Worm (Caenorhabditis elegans): Measurements from ENCODE around the gene F32A5.4.
A peak's percentile ranks its signal among the peaks of the same experiment; 100 is the strongest.

The F32A5.4 gene

ce11 chrII:7251978-7252377 is 23.0 kb downstream of the F32A5.4 start, which contains the start of the genes prx-13 and ada-2 (continued):
- TF ChIP-seq aly-2 (tag; optimal IDR thresholded peaks at IDR 0.05) (no peak), daf-19 (GFP tag; conservative IDR thresholded peaks at IDR 0.05) (no peak), nhr-111 (GFP tag; optimal IDR thresholded peaks at IDR 0.05) (no peak), lin-1 (GFP tag; IDR thresholded peaks at IDR 0.05) (no peak), ZK337.2 (GFP tag; IDR thresholded peaks at IDR 0.05) (no peak), saeg-2 (GFP tag; IDR thresholded peaks at IDR 0.05) (no peak), Y105C5A.15 (GFP tag; IDR thresholded peaks at IDR 0.05) (no peak), mdl-1 (tag; optimal IDR thresholded peaks at IDR 0.05) (no peak), hmg-1.1 (GFP tag; IDR thresholded peaks at IDR 0.05) (no peak), dmd-9 (GFP tag; IDR thresholded peaks at IDR 0.05) (no peak), nhr-28 (tag; optimal IDR thresholded peaks at IDR 0.05) (peak; percentile 98), sdz-12 (GFP tag; optimal IDR thresholded peaks at IDR 0.05) (no peak), snpc-4 (tag; optimal IDR thresholded peaks at IDR 0.05) (no peak), daf-8 (GFP tag; IDR thresholded peaks at IDR 0.05) (no peak), dmd-6 (GFP tag; IDR thresholded peaks at IDR 0.05) (peak; percentile 53)

- TF ChIP-seq T20F7.1 (GFP tag; optimal IDR thresholded peaks at IDR 0.05) (peak; percentile 92), F49E8.2 (tag; optimal IDR thresholded peaks at IDR 0.05; ENCODE audit: borderline replicate concordance) (no peak), Y48G9A.11 (GFP tag; IDR thresholded peaks at IDR 0.05) (peak; percentile 73; the same call in 1 of the 2 replicates), php-3 (GFP tag; IDR thresholded peaks at IDR 0.05) (no peak), lsy-2 (tag; optimal IDR thresholded peaks at IDR 0.05) (peak in 1 of 2 experiments; percentile 25), ceh-62 (tag; optimal IDR thresholded peaks at IDR 0.05) (no peak), mxl-3 (GFP tag; optimal IDR thresholded peaks at IDR 0.05) (no peak), Y75B8A.6 (GFP tag; IDR thresholded peaks at IDR 0.05) (no peak), unc-130 (GFP tag; optimal IDR thresholded peaks at IDR 0.05) (no peak), daf-16 (GFP tag; optimal IDR thresholded peaks at IDR 0.05) (no peak), daf-16 (tag; optimal IDR thresholded peaks at IDR 0.05) (peak; percentile 11)
These were observed 24.1 kb downstream of the F32A5.4 start, which contains the start of gene lsm-4 for ce11 chrII:7253073-7253472. Gene lsm-4, minus strand, starts transcription at chrII:7253163.

ce11 chrII:7255614-7256162 is 26.7 kb downstream of the F32A5.4 start, which contains the start of gene F32A5.8:
Gene F32A5.8, plus strand, starts transcription at chrII:7256112.
- TF ChIP-seq D1046.2 (GFP tag; IDR thresholded peaks at IDR 0.05) (no peak), daf-19 (GFP tag; conservative IDR thresholded peaks at IDR 0.05) (no peak), mdl-1 (tag; optimal IDR thresholded peaks at IDR 0.05) (peak in 1 of 2 experiments; percentile 17), nhr-25 (tag; optimal IDR thresholded peaks at IDR 0.05; ENCODE audit: borderline replicate concordance, insufficient read depth) (no peak), ceh-28 (tag; optimal IDR thresholded peaks at IDR 0.05) (no peak), skn-1 (tag; optimal IDR thresholded peaks at IDR 0.05) (no peak), saeg-2 (GFP tag; IDR thresholded peaks at IDR 0.05) (no peak), ceh-62 (tag; optimal IDR thresholded peaks at IDR 0.05) (no peak), dmd-6 (GFP tag; IDR thresholded peaks at IDR 0.05) (peak; percentile 72), unc-39 (tag; optimal IDR thresholded peaks at IDR 0.05) (no peak), ama-1 (optimal IDR thresholded peaks at IDR 0.05) (peak; percentile 45), dve-1 (tag; optimal IDR thresholded peaks at IDR 0.05; ENCODE audit: insufficient read depth) (peak; percentile 84), spr-1 (tag; optimal IDR thresholded peaks at IDR 0.05) (no peak), madf-9 (GFP tag; conservative IDR thresholded peaks at IDR 0.05) (no peak), lin-29 (GFP tag; IDR thresholded peaks at IDR 0.05) (no peak), nhr-48 (tag; optimal IDR thresholded peaks at IDR 0.05) (no peak), attf-4 (tag; optimal IDR thresholded peaks at IDR 0.05) (no peak), hlh-30 (tag; optimal IDR thresholded peaks at IDR 0.05; ENCODE audit: insufficient read depth) (peak; percentile 0), egl-43 (GFP tag; IDR thresholded peaks at IDR 0.05) (no peak), snpc-4 (tag; optimal IDR thresholded peaks at IDR 0.05) (no peak), dmd-8 (GFP tag; IDR thresholded peaks at IDR 0.05) (no peak), T20F7.1 (GFP tag; optimal IDR thresholded peaks at IDR 0.05) (peak; percentile 64), hlh-11 (tag; optimal IDR thresholded peaks at IDR 0.05) (peak; percentile 71), zfp-2 (tag; optimal IDR thresholded peaks at IDR 0.05) (no peak), nhr-11 (tag; optimal IDR thresholded peaks at IDR 0.05) (no peak), ceh-20 (GFP tag; IDR thresholded peaks at IDR 0.05) (no peak), Y75B8A.6 (GFP tag; IDR thresholded peaks at IDR 0.05) (no peak), gei-8 (GFP tag; optimal IDR thresholded peaks at IDR 0.05) (no peak), nhr-102 (tag; optimal IDR thresholded peaks at IDR 0.05) (peak; percentile 51), pqm-1 (tag; optimal IDR thresholded peaks at IDR 0.05) (peak; percentile 69)
